Fruit fly (Drosophila melanogaster) S2 (cell line): Measurements from ENCODE around the gene CG13008.

ENCODE experiments used
- CG8478 ChIP-seq: fragments of >200 bp; optimal IDR thresholded peaks from 2 replicates; lab custom pipeline; 2018
- CTCF ChIP-seq, 2 experiments: fragments of >200 bp; optimal IDR thresholded peaks; 2 replicates each; lab custom pipeline; 2018

- no peak for TF ChIP-seq CG8478 (lab: Kevin White, UChicago)
- no peak for TF ChIP-seq CTCF (optimal IDR thresholded peaks at IDR 0.05; lab: Kevin White, UChicago)
These were observed 22.1 kb downstream of the CG13008 start for dm6 chrX:16733244-16733643.
